Fruit fly (Drosophila melanogaster) whole organism, embryonic: ENCODE measurements around the gene CG43254.

Experiments used
- CG11695 ChIP-seq: fragments of 200-800 bp; sonication (Bioruptor generic); IDR thresholded peaks from 3 replicates; pipeline ENCODE4 v1.3.6; 2022; ENCODE audit warnings: missing biosample characterization, missing genetic modification characterization
- CG15479 ChIP-seq: fragments of 200-800 bp; sonication (Bioruptor generic); optimal IDR thresholded peaks from 3 replicates; lab custom pipeline; 2019; ENCODE audit warnings: missing biosample characterization, mild to moderate bottlenecking, missing genetic modification characterization, moderate library complexity
- CG18764 ChIP-seq: fragments of 200-800 bp; sonication (Bioruptor generic); optimal IDR thresholded peaks from 3 replicates; lab custom pipeline; 2016; ENCODE audit warnings: missing biosample characterization, missing genetic modification characterization
- CG2678 ChIP-seq: fragments of 200-800 bp; sonication (Bioruptor generic); optimal IDR thresholded peaks from 3 replicates; lab custom pipeline; 2019; ENCODE audit warnings: missing biosample characterization, mild to moderate bottlenecking, missing genetic modification characterization, moderate library complexity
- CG30431 ChIP-seq: fragments of 200-800 bp; sonication (Bioruptor generic); optimal IDR thresholded peaks from 2 replicates; lab custom pipeline; 2017; ENCODE audit warnings: missing biosample characterization, missing genetic modification characterization
- CG3281 ChIP-seq: fragments of 200-800 bp; sonication (Bioruptor generic); optimal IDR thresholded peaks from 3 replicates; lab custom pipeline; 2017; ENCODE audit warnings: missing biosample characterization, mild to moderate bottlenecking, missing genetic modification characterization
- CG3847 ChIP-seq: fragments of 200-800 bp; sonication (Bioruptor generic); IDR thresholded peaks from 2 replicates; pipeline ENCODE4 v1.3.6; 2022; ENCODE audit warnings: missing biosample characterization, missing genetic modification characterization
- CG42726 ChIP-seq: fragments of 200-800 bp; sonication (Bioruptor generic); IDR thresholded peaks from 2 replicates; pipeline ENCODE4 v1.3.6; 2022; ENCODE audit warnings: missing biosample characterization, missing genetic modification characterization; ENCODE audit not compliant: partially characterized antibody
- CG7839 ChIP-seq: fragments of 200-800 bp; sonication (Bioruptor generic); optimal IDR thresholded peaks from 3 replicates; lab custom pipeline; 2018; ENCODE audit warnings: missing biosample characterization, mild to moderate bottlenecking, missing genetic modification characterization, moderate library complexity
- CG7928 ChIP-seq: fragments of 200-800 bp; sonication (Bioruptor generic); optimal IDR thresholded peaks from 2 replicates; lab custom pipeline; 2017; ENCODE audit warnings: missing biosample characterization, mild to moderate bottlenecking, missing genetic modification characterization
- Hr51 ChIP-seq, 2 experiments: fragments of 200-800 bp; sonication (Bioruptor generic); optimal IDR thresholded peaks; 2 replicates in 1 of 2; 3 replicates in 1 of 2; lab custom pipeline; 2016 to 2018; ENCODE audit warnings: missing biosample characterization in 2 of 2, missing genetic modification characterization in 2 of 2, mild to moderate bottlenecking in 1 of 2, moderate library complexity in 1 of 2
- Oaz ChIP-seq: fragments of 200-800 bp; sonication (Bioruptor generic); IDR thresholded peaks from 2 replicates; pipeline ENCODE4 v1.3.6; 2022; ENCODE audit warnings: missing biosample characterization, missing genetic modification characterization
- Oli ChIP-seq: fragments of 200-800 bp; sonication (Bioruptor generic); optimal IDR thresholded peaks from 2 replicates; lab custom pipeline; 2018; ENCODE audit warnings: missing biosample characterization, mild to moderate bottlenecking, missing genetic modification characterization, moderate library complexity
- Ptx1 ChIP-seq: fragments of 200-800 bp; sonication (Bioruptor generic); IDR thresholded peaks from 2 replicates; pipeline ENCODE4 v1.3.6; 2022; ENCODE audit warnings: missing biosample characterization, missing genetic modification characterization
- Usf ChIP-seq: fragments of 200-800 bp; sonication (Bioruptor generic); optimal IDR thresholded peaks from 2 replicates; lab custom pipeline; 2017; ENCODE audit warnings: missing genotype, missing biosample characterization, missing genetic modification characterization
- aop ChIP-seq: fragments of 200-800 bp; sonication (Bioruptor generic); IDR thresholded peaks from 2 replicates; pipeline ENCODE4 v1.3.6; 2022; ENCODE audit warnings: missing biosample characterization, missing genetic modification characterization
- bowl ChIP-seq: fragments of 200-800 bp; sonication (Bioruptor generic); IDR thresholded peaks from 2 replicates; pipeline ENCODE4 v1.3.6; 2022; ENCODE audit warnings: missing biosample characterization, missing genetic modification characterization
- crol ChIP-seq: fragments of 200-800 bp; sonication (Bioruptor generic); IDR thresholded peaks from 2 replicates; pipeline ENCODE4 v1.3.6; 2022; ENCODE audit warnings: missing biosample characterization, missing genetic modification characterization
- dmrt99B ChIP-seq: fragments of 200-800 bp; sonication (Bioruptor generic); optimal IDR thresholded peaks from 2 replicates; lab custom pipeline; 2018; ENCODE audit warnings: missing biosample characterization, mild to moderate bottlenecking, missing genetic modification characterization, moderate library complexity
- exex ChIP-seq: fragments of 200-800 bp; sonication (Bioruptor generic); optimal IDR thresholded peaks from 4 replicates; lab custom pipeline; 2018; ENCODE audit warnings: missing biosample characterization, mild to moderate bottlenecking, missing genetic modification characterization, moderate library complexity
- gem ChIP-seq: fragments of 200-800 bp; sonication (Bioruptor generic); optimal IDR thresholded peaks from 2 replicates; lab custom pipeline; 2019; ENCODE audit warnings: missing biosample characterization, mild to moderate bottlenecking, missing genetic modification characterization, moderate library complexity
- grau ChIP-seq: fragments of 200-800 bp; optimal IDR thresholded peaks from 3 replicates; lab custom pipeline; 2019; ENCODE audit warnings: missing biosample characterization, mild to moderate bottlenecking, missing genetic modification characterization, moderate library complexity
- gro ChIP-seq: fragments of 200-800 bp; sonication (Bioruptor generic); optimal IDR thresholded peaks from 2 replicates; lab custom pipeline; 2016; ENCODE audit warnings: missing biosample characterization, missing genetic modification characterization
- nau ChIP-seq: fragments of 200-800 bp; sonication (Bioruptor generic); optimal IDR thresholded peaks from 3 replicates; lab custom pipeline; 2017; ENCODE audit warnings: missing biosample characterization, mild to moderate bottlenecking, missing genetic modification characterization, missing genetic modification reagents
- nerfin-1 ChIP-seq: fragments of 200-800 bp; sonication (Bioruptor generic); optimal IDR thresholded peaks from 3 replicates; lab custom pipeline; 2019; ENCODE audit warnings: missing biosample characterization, mild to moderate bottlenecking, missing genetic modification characterization, moderate library complexity
- prd ChIP-seq, 3 experiments: fragments of >200 bp in 2 of 3; fragments of 200-800 bp in 1 of 3; sonication (Bioruptor generic) in 1 of 3; optimal IDR thresholded peaks in 2 of 3; IDR thresholded peaks in 1 of 3; 2 replicates in 2 of 3; 3 replicates in 1 of 3; pipeline versions ENCODE4 v1.3.6 to Lab custom; 2017 to 2022; ENCODE audit warnings: missing biosample characterization in 1 of 3, missing genetic modification characterization in 1 of 3
- ranshi ChIP-seq: fragments of 200-800 bp; sonication (Bioruptor generic); IDR thresholded peaks from 2 replicates; pipeline ENCODE4 v1.3.6; 2022; ENCODE audit warnings: missing biosample characterization, missing genetic modification characterization
- schlank ChIP-seq: fragments of 200-800 bp; sonication (Bioruptor generic); optimal IDR thresholded peaks from 2 replicates; lab custom pipeline; 2018; ENCODE audit warnings: missing biosample characterization, mild to moderate bottlenecking, missing genetic modification characterization
- stwl ChIP-seq: fragments of 200-800 bp; sonication (Bioruptor generic); optimal IDR thresholded peaks from 3 replicates; lab custom pipeline; 2018; ENCODE audit warnings: missing biosample characterization, mild to moderate bottlenecking, missing genetic modification characterization, moderate library complexity
- tgo ChIP-seq: fragments of 200-800 bp; sonication (Bioruptor generic); IDR thresholded peaks from 3 replicates; pipeline ENCODE4 v1.3.6; 2022; ENCODE audit warnings: missing biosample characterization, missing genetic modification characterization
- unpg ChIP-seq: fragments of 200-800 bp; sonication (Bioruptor generic); optimal IDR thresholded peaks from 3 replicates; lab custom pipeline; 2018; ENCODE audit warnings: missing biosample characterization, mild to moderate bottlenecking, missing genetic modification characterization, moderate library complexity
- zfh2 ChIP-seq: fragments of 200-800 bp; sonication (Bioruptor generic); optimal IDR thresholded peaks from 2 replicates; lab custom pipeline; 2016; ENCODE audit warnings: missing biosample characterization, missing genetic modification characterization

Gene CG43254

DNA sequence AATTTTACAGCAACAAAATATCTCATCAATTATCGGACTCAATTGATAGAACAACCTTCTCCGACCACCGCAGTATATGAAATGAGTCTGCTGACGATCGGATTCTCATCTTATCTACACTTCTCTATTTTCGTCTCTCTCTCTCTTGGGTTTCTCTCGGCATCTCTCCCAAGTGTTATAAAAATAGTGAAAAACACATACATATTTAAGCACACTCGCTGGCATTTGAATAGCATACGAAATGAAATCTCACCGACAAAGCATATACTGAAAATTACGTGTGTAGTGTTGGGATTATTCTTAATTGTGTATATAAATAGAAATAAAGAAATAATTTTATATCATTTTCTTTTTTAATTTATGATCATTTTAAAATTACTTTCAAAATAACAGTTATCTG, 10.6 kb upstream of the CG43254 start, which contains the start of gene pyd3 (continued):
- peak; percentile 25; the same call in 1 of the 2 replicates for TF ChIP-seq ranshi
- peak; percentile 56 for TF ChIP-seq grau
- peak; percentile 50 for TF ChIP-seq CG2678 (tag; lab: Kevin White, UChicago)
- peak; percentile 33; the same call in 1 of the 3 replicates for TF ChIP-seq tgo
- no peak for TF ChIP-seq zfh2 (GFP tag; lab: Kevin White, UChicago)
- peak in 1 of 2 experiments; percentile 24 for TF ChIP-seq Hr51 (GFP tag; optimal IDR thresholded peaks at IDR 0.05; lab: Kevin White, UChicago)
- TF ChIP-seq CG7839 (tag; lab: Kevin White, UChicago): peak; percentile 44
- TF ChIP-seq prd (optimal IDR thresholded peaks at IDR 0.05; lab: Kevin White, UChicago): no peak
- 0 out of 3 replicates have a peak, but pooled peaks have one; percentile 29 for TF ChIP-seq prd (GFP tag; IDR thresholded peaks at IDR 0.05; lab: Robert Waterston, UW)
- peak; percentile 31 for TF ChIP-seq stwl (tag; lab: Kevin White, UChicago)
- TF ChIP-seq schlank (tag; lab: Kevin White, UChicago): no peak
- TF ChIP-seq gro (GFP tag; lab: Kevin White, UChicago): no peak
- no peak for TF ChIP-seq Usf
- peak; percentile 27 for TF ChIP-seq dmrt99B (tag; lab: Kevin White, UChicago)
- no peak for TF ChIP-seq crol (GFP tag; lab: Robert Waterston, UW)
- no peak for TF ChIP-seq CG42726
- TF ChIP-seq gem (tag; lab: Kevin White, UChicago): peak; percentile 65
- peak; percentile 54 for TF ChIP-seq unpg (GFP tag; lab: Kevin White, UChicago)

- no peak for TF ChIP-seq Oaz
- no peak for TF ChIP-seq Ptx1 (GFP tag; lab: Robert Waterston, UW)
- no peak for TF ChIP-seq CG18764
- no peak for TF ChIP-seq bowl
- TF ChIP-seq exex: no peak
- TF ChIP-seq nau (GFP tag; lab: Kevin White, UChicago): no peak
- TF ChIP-seq CG30431 (GFP tag; lab: Kevin White, UChicago): no peak
- no peak for TF ChIP-seq aop (GFP tag; lab: Robert Waterston, UW)
- TF ChIP-seq CG15479 (GFP tag; lab: Kevin White, UChicago): no peak
- no peak for TF ChIP-seq CG7928
- no peak for TF ChIP-seq CG3847
- no peak for TF ChIP-seq Oli (tag; lab: Kevin White, UChicago)
- TF ChIP-seq, all 482 proteins: peak for 0
These were observed 17.2 kb downstream of the CG43254 start, which contains the start of gene CG2616 for dm6 chr3R:7722117-7722516. CG2616 (plus strand) TSS chr3R:7722417.

dm6 chr3R:7719990-7720389, 19.4 kb downstream of the CG43254 start:
- TF ChIP-seq CG11695 (GFP tag; lab: Robert Waterston, UW): peak; percentile 59; the same call in 2 of the 3 replicates
- TF ChIP-seq CG3281 (GFP tag; lab: Kevin White, UChicago): no peak
- TF ChIP-seq nerfin-1 (tag; lab: Kevin White, UChicago): peak; percentile 53
- TF ChIP-seq, all 482 proteins: peak for 2
